Worm (Caenorhabditis elegans) whole organism, young adult: ENCODE results near the gene C36E8.4.

Experiments used
- Y53G8AR.9 ChIP-seq: fragments of 200-800 bp; sonication (Bioruptor generic); conservative IDR thresholded peaks from 2 replicates; pipeline ENCODE4 v1.3.6; 2022; ENCODE audit warnings: missing genetic modification reagents, missing genetic modification characterization, missing compliant biosample characterization
- somi-1 ChIP-seq: fragments of 200-800 bp; sonication (Bioruptor generic); optimal IDR thresholded peaks from 2 replicates; lab custom pipeline; 2018; ENCODE audit warnings: mild to moderate bottlenecking, missing genetic modification characterization, missing compliant biosample characterization

- TF ChIP-seq Y53G8AR.9 (GFP tag; lab: Robert Waterston, UW) (no peak), somi-1 (GFP tag; lab: Kevin White, UChicago) (peak; percentile 13)
These were observed 6.5 kb upstream of the C36E8.4 start, which contains the start of gene pxd-1 for ce11 chrIII:4005446-4006192.
